Worm (Caenorhabditis elegans): Measurements from ENCODE around the gene C50C3.1.

C50C3.1 gene

ce11 chrIII:8199060-8199459 lies 7.3 kb downstream of the C50C3.1 start:
- peak; percentile 49 for TF ChIP-seq aha-1 (tag)
- TF ChIP-seq F44E2.7 (GFP tag; IDR thresholded peaks at IDR 0.05) = no peak
- TF ChIP-seq unc-62 (GFP tag; optimal IDR thresholded peaks at IDR 0.05 in 1 of 2) = peak in 1 of 2 experiments; percentile 93
- TF ChIP-seq unc-62 (tag; optimal IDR thresholded peaks at IDR 0.05) = no peak
- no peak for TF ChIP-seq Y75B8A.6 (GFP tag; IDR thresholded peaks at IDR 0.05)
- TF ChIP-seq nhr-11 (tag; optimal IDR thresholded peaks at IDR 0.05) = no peak
- TF ChIP-seq dmd-8 (GFP tag; IDR thresholded peaks at IDR 0.05) = no peak

- TF ChIP-seq zip-11 (GFP tag; IDR thresholded peaks at IDR 0.05) = no peak
- TF ChIP-seq lin-1 (GFP tag; IDR thresholded peaks at IDR 0.05) = no peak
- TF ChIP-seq gei-8 (GFP tag; optimal IDR thresholded peaks at IDR 0.05) = no peak
These were observed 9.3 kb downstream of the C50C3.1 start, which contains the start of gene unc-36 for ce11 chrIII:8201117-8201516. unc-36 (minus strand) TSS chrIII:8201217.

ce11 chrIII:8201760-8202159 lies 10.0 kb downstream of the C50C3.1 start:
- TF ChIP-seq dmd-6 (GFP tag; IDR thresholded peaks at IDR 0.05) = 0 out of 2 replicates have a peak, but pooled peaks have one; percentile 8
- no peak for TF ChIP-seq F10B5.3 (tag; optimal IDR thresholded peaks at IDR 0.05)
- peak; percentile 63 for TF ChIP-seq rbr-2 (tag; optimal IDR thresholded peaks at IDR 0.05)
- TF ChIP-seq unc-62 (GFP tag; optimal IDR thresholded peaks at IDR 0.05 in 1 of 2) = peak in 1 of 2 experiments; percentile 28
- TF ChIP-seq unc-62 (tag; optimal IDR thresholded peaks at IDR 0.05) = no peak
- peak; percentile 22 for TF ChIP-seq ceh-28 (tag; optimal IDR thresholded peaks at IDR 0.05)
- TF ChIP-seq lin-15B (tag; optimal IDR thresholded peaks at IDR 0.05) = no peak
- peak; percentile 66 for TF ChIP-seq hlh-30 (tag; optimal IDR thresholded peaks at IDR 0.05; ENCODE audit: insufficient read depth)
- TF ChIP-seq fkh-10 (GFP tag; optimal IDR thresholded peaks at IDR 0.05) = peak; percentile 45
- TF ChIP-seq dpl-1 (GFP tag; optimal IDR thresholded peaks at IDR 0.05) = peak; percentile 6
- TF ChIP-seq vab-7 (GFP tag; IDR thresholded peaks at IDR 0.05) = 0 out of 2 replicates have a peak, but pooled peaks have one; percentile 35
- TF ChIP-seq lsy-2 (tag; optimal IDR thresholded peaks at IDR 0.05) = peak in 1 of 2 experiments; percentile 46
- TF ChIP-seq ZK546.5 (tag; optimal IDR thresholded peaks at IDR 0.05) = no peak
- TF ChIP-seq ceh-20 (GFP tag; IDR thresholded peaks at IDR 0.05) = 0 out of 2 replicates have a peak, but pooled peaks have one; percentile 10
- TF ChIP-seq ctbp-1 (GFP tag; IDR thresholded peaks at IDR 0.05) = peak; percentile 28; the same call in 1 of the 2 replicates
- TF ChIP-seq nhr-11 (tag; optimal IDR thresholded peaks at IDR 0.05) = peak; percentile 45
- no peak for TF ChIP-seq ceh-32 (tag; optimal IDR thresholded peaks at IDR 0.05; ENCODE audit: poor library complexity)

- TF ChIP-seq F37D6.2 (tag; optimal IDR thresholded peaks at IDR 0.05) = no peak
These were observed 11.0 kb downstream of the C50C3.1 start, which contains the start of gene snb-5 for ce11 chrIII:8202754-8203153. snb-5 (plus strand) TSS chrIII:8203054.

- TF ChIP-seq aha-1 (tag) (no peak), unc-62 (GFP tag; optimal IDR thresholded peaks at IDR 0.05 in 1 of 2) (peak in 1 of 2 experiments; percentile 16), unc-62 (tag; optimal IDR thresholded peaks at IDR 0.05) (no peak)
These were observed 18.0 kb downstream of the C50C3.1 start, which contains the start of gene C30A5.10 for ce11 chrIII:8209775-8210174. C30A5.10 (minus strand) TSS chrIII:8209875.

ce11 chrIII:8211562-8211961 lies 19.8 kb downstream of the C50C3.1 start:
- TF ChIP-seq aha-1 (tag) = peak; percentile 29
- TF ChIP-seq unc-62 (GFP tag; optimal IDR thresholded peaks at IDR 0.05 in 1 of 2) = peak in 1 of 2 experiments; percentile 59
- no peak for TF ChIP-seq unc-62 (tag; optimal IDR thresholded peaks at IDR 0.05)
- no peak for TF ChIP-seq nhr-11 (tag; optimal IDR thresholded peaks at IDR 0.05)

ce11 chrIII:8216224-8216623 lies 24.4 kb downstream of the C50C3.1 start, which contains the start of gene unc-86:
unc-86 (minus strand) TSS chrIII:8216336.
- TF ChIP-seq aha-1 (tag) (peak; percentile 2), ceh-44 (GFP tag; IDR thresholded peaks at IDR 0.05) (no peak)

- TF ChIP-seq dmd-9 (GFP tag; IDR thresholded peaks at IDR 0.05) (no peak), D1046.2 (GFP tag; IDR thresholded peaks at IDR 0.05) (no peak)
These were observed 26.1 kb downstream of the C50C3.1 start, which contains the start of gene C30A5.16 for ce11 chrIII:8217919-8218318. C30A5.16 (plus strand) TSS chrIII:8218219.
